Worm (Caenorhabditis elegans): ENCODE measurements around the gene brc-2.

brc-2 gene

DNA sequence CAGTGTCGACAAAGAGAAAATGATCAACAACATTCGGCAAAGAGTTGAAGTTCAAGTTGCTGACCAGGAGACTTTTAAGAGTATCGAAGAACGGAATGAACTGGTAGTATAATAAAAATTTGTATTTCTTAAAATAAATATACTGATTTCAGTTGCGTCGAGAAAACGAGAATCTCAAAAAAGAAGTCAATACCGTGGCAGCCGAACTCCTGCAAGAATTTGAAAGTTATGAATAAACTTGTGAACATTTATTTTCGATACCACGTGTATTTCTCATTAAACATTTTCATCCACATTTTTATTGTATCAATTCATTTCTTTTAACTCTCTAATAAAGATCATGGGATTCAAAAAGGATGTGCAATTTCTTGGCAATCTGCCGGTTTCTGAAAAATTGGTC lies 32.9 kb downstream of the brc-2 start, which contains the start of gene K04C2.8:
K04C2.8 (plus strand) TSS at position 301 of the 400 bp plus-strand sequence.
- TF ChIP-seq egl-13 (tag; optimal IDR thresholded peaks at IDR 0.05) (no peak), nhr-28 (tag; optimal IDR thresholded peaks at IDR 0.05) (no peak), mdl-1 (tag; optimal IDR thresholded peaks at IDR 0.05) (no peak), nhr-90 (tag; optimal IDR thresholded peaks at IDR 0.05; ENCODE audit: poor library complexity) (no peak), fkh-4 (tag; optimal IDR thresholded peaks at IDR 0.05; ENCODE audit: borderline replicate concordance) (no peak), mef-2 (tag; optimal IDR thresholded peaks at IDR 0.05) (no peak), lin-13 (GFP tag; optimal IDR thresholded peaks at IDR 0.05) (no peak), unc-86 (tag; optimal IDR thresholded peaks at IDR 0.05) (no peak)

DNA sequence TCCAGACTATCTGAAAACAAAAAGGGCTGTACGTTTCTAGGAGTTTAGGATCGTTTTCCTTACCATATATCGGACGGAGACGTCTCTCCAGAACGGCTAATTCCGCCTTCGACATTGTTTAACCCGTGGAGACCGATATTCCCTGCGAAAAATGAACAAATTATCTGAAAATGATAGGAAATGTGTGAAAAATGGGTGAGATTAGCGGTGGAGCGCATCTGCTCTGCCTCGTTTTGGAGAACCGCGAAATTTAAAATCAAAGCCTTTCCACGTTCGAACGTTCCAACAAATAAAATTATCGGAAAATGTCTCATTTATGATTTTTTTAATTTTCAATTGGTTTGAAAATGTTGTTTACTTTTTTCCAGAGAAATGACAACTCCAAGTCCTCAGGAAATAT lies 33.6 kb downstream of the brc-2 start, which contains the start of the genes cra-1 and kbp-1:
cra-1 (minus strand) TSS at position 193 of the 400 bp plus-strand sequence.
kbp-1 (plus strand) TSS at position 366 of the 400 bp plus-strand sequence.
- TF ChIP-seq ceh-90 (tag; optimal IDR thresholded peaks at IDR 0.05) (no peak), ceh-88 (GFP tag; IDR thresholded peaks at IDR 0.05) (no peak), unc-30 (tag; optimal IDR thresholded peaks at IDR 0.05) (no peak), skn-1 (tag; optimal IDR thresholded peaks at IDR 0.05) (peak; percentile 45), nhr-20 (tag; optimal IDR thresholded peaks at IDR 0.05) (peak; percentile 21), mep-1 (tag; optimal IDR thresholded peaks at IDR 0.05) (peak; percentile 55), lsy-2 (tag; optimal IDR thresholded peaks at IDR 0.05) (peak; percentile 20 to 77), snu-23 (GFP tag; optimal IDR thresholded peaks at IDR 0.05) (peak; percentile 43), mef-2 (tag; optimal IDR thresholded peaks at IDR 0.05) (no peak), dpl-1 (GFP tag; optimal IDR thresholded peaks at IDR 0.05) (peak; percentile 81 to 91 (median 87)), nhr-19 (GFP tag; conservative IDR thresholded peaks at IDR 0.05) (peak; percentile 14; the same call in 1 of the 2 replicates), unc-130 (tag; optimal IDR thresholded peaks at IDR 0.05) (peak; percentile 26), efl-1 (optimal IDR thresholded peaks at IDR 0.05) (peak; percentile 83 to 90), efl-1 (GFP tag; optimal IDR thresholded peaks at IDR 0.05 in 1 of 2) (peak; percentile 91 to 99), rnt-1 (tag; optimal IDR thresholded peaks at IDR 0.05) (peak; percentile 36), nhr-28 (tag; optimal IDR thresholded peaks at IDR 0.05) (no peak), nhr-77 (tag; optimal IDR thresholded peaks at IDR 0.05) (peak; percentile 8), tbx-2 (tag; optimal IDR thresholded peaks at IDR 0.05) (peak; percentile 21), lin-35 (GFP tag; optimal IDR thresholded peaks at IDR 0.05) (peak; percentile 87 to 95), unc-98 (GFP tag; IDR thresholded peaks at IDR 0.05) (no peak), lin-39 (tag; optimal IDR thresholded peaks at IDR 0.05) (no peak), lin-14 (GFP tag; optimal IDR thresholded peaks at IDR 0.05) (peak; percentile 36), egl-13 (tag; optimal IDR thresholded peaks at IDR 0.05) (no peak), C04F5.9 (tag; optimal IDR thresholded peaks at IDR 0.05) (no peak), C16A3.4 (tag; optimal IDR thresholded peaks at IDR 0.05) (peak; percentile 53), xbp-1 (tag; optimal IDR thresholded peaks at IDR 0.05) (peak; percentile 7), pqm-1 (tag; optimal IDR thresholded peaks at IDR 0.05) (no peak), elt-2 (tag; optimal IDR thresholded peaks at IDR 0.05) (no peak), sup-37 (GFP tag; optimal IDR thresholded peaks at IDR 0.05) (no peak), isw-1 (GFP tag; IDR thresholded peaks at IDR 0.05) (no peak; the same call in 1 of the 2 replicates), elt-3 (tag; optimal IDR thresholded peaks at IDR 0.05) (peak in 1 of 6 experiments; percentile 33), F16B12.6 (tag; optimal IDR thresholded peaks at IDR 0.05) (peak; percentile 7), blmp-1 (tag; optimal IDR thresholded peaks at IDR 0.05) (peak; percentile 50), nhr-71 (tag; optimal IDR thresholded peaks at IDR 0.05) (peak; percentile 56)

DNA sequence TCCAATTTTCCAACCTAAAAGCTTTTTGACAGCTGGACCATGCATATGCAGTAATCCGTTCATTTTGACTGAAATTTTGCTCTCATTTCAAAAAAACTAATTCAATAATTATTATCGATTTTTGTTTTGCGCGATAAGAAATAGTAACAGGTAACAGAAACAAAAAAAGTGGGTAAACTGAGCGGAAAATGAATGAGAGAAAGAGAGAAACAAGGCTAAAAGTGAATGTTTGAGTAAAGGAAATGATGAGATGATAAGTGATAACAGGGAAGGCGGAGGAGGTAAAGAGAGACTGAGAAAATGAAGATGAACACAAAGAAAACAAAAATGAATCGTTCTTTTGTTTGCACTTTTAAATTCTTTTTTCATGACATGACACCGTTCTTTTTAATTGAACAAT lies 39.0 kb downstream of the brc-2 start, which contains the start of gene sma-3:
sma-3 (minus strand) TSS at position 68 of the 400 bp plus-strand sequence.
- TF ChIP-seq fkh-10 (GFP tag; optimal IDR thresholded peaks at IDR 0.05) = no peak
- TF ChIP-seq ama-1 (optimal IDR thresholded peaks at IDR 0.05) = no peak
- no peak for TF ChIP-seq fkh-8 (tag; optimal IDR thresholded peaks at IDR 0.05)
- TF ChIP-seq lin-15B (tag; optimal IDR thresholded peaks at IDR 0.05) = no peak
- TF ChIP-seq hlh-17 (GFP tag; optimal IDR thresholded peaks at IDR 0.05; ENCODE audit: borderline replicate concordance) = no peak
- no peak for TF ChIP-seq lir-3 (tag; optimal IDR thresholded peaks at IDR 0.05; ENCODE audit: poor library complexity)
- no peak for TF ChIP-seq nhr-85 (tag)
- TF ChIP-seq efl-3 (GFP tag; optimal IDR thresholded peaks at IDR 0.05) = no peak
- no peak for TF ChIP-seq nhr-237 (tag; optimal IDR thresholded peaks at IDR 0.05)
- no peak for TF ChIP-seq aly-2 (tag; optimal IDR thresholded peaks at IDR 0.05)
- TF ChIP-seq ceh-90 (tag; optimal IDR thresholded peaks at IDR 0.05) = no peak
- no peak for TF ChIP-seq efl-1 (optimal IDR thresholded peaks at IDR 0.05)
- peak in 1 of 2 experiments; percentile 74 for TF ChIP-seq efl-1 (GFP tag; optimal IDR thresholded peaks at IDR 0.05 in 1 of 2)
- TF ChIP-seq nhr-11 (tag; optimal IDR thresholded peaks at IDR 0.05) = no peak
- no peak for TF ChIP-seq sup-37 (GFP tag; optimal IDR thresholded peaks at IDR 0.05)
- TF ChIP-seq unc-86 (tag; optimal IDR thresholded peaks at IDR 0.05) = no peak
- peak; percentile 96 for TF ChIP-seq blmp-1 (tag; optimal IDR thresholded peaks at IDR 0.05)
- TF ChIP-seq dpl-1 (GFP tag; optimal IDR thresholded peaks at IDR 0.05) = no peak
- TF ChIP-seq isw-1 (GFP tag; IDR thresholded peaks at IDR 0.05) = no peak
- TF ChIP-seq nhr-76 (tag; optimal IDR thresholded peaks at IDR 0.05) = no peak
- no peak for TF ChIP-seq C16A3.4 (tag; optimal IDR thresholded peaks at IDR 0.05)

All from whole organism, L1 larva.